Worm (Caenorhabditis elegans): ENCODE measurements around the gene T23D5.3.

- TF ChIP-seq unc-62 (GFP tag; optimal IDR thresholded peaks at IDR 0.05) (no peak), ceh-39 (tag; optimal IDR thresholded peaks at IDR 0.05) (no peak), elt-1 (tag; optimal IDR thresholded peaks at IDR 0.05; ENCODE audit: borderline replicate concordance, insufficient read depth) (no peak), pha-4 (tag; optimal IDR thresholded peaks at IDR 0.05) (no peak), mep-1 (tag; optimal IDR thresholded peaks at IDR 0.05) (no peak), elt-3 (tag; optimal IDR thresholded peaks at IDR 0.05) (no peak), nhr-237 (tag; optimal IDR thresholded peaks at IDR 0.05) (no peak)
Measured at ce11 chrV:15733568-15733967, at the start of gene T23D5.3.

All from whole organism, mixed stage, embryonic.